Worm (Caenorhabditis elegans) whole organism, L1 larva: ENCODE measurements around the gene drr-1.

Experiments used
- ceh-63 ChIP-seq: fragments of 200-800 bp; sonication (Bioruptor generic); optimal IDR thresholded peaks from 2 replicates; lab custom pipeline; 2018; ENCODE audit warnings: mild to moderate bottlenecking, missing genetic modification characterization, missing compliant biosample characterization
- fkh-4 ChIP-seq: sonication (generic microtip); optimal IDR thresholded peaks from 2 replicates; lab custom pipeline; 2016; ENCODE audit warnings: missing compliant biosample characterization, missing genetic modification characterization, borderline replicate concordance
- lir-3 ChIP-seq: sonication (generic microtip); optimal IDR thresholded peaks from 2 replicates; lab custom pipeline; 2016; ENCODE audit warnings: mild to moderate bottlenecking, missing genetic modification characterization, moderate library complexity, missing compliant biosample characterization; ENCODE audit not compliant: poor library complexity
- mep-1 ChIP-seq: fragments of 150-350 bp; optimal IDR thresholded peaks from 2 replicates; lab custom pipeline; 2014; ENCODE audit warnings: missing biosample characterization, missing genetic modification characterization
- nhr-28 ChIP-seq: fragments of 150-350 bp; optimal IDR thresholded peaks from 2 replicates; lab custom pipeline; 2014; ENCODE audit warnings: missing biosample characterization, missing genetic modification characterization
- sox-4 ChIP-seq: sonication (generic microtip); optimal IDR thresholded peaks from 2 replicates; lab custom pipeline; 2016; ENCODE audit warnings: missing genetic modification characterization, missing compliant biosample characterization
- unc-130 ChIP-seq: fragments of 150-350 bp; optimal IDR thresholded peaks from 2 replicates; lab custom pipeline; 2017; ENCODE audit warnings: missing biosample characterization, missing genetic modification characterization, inconsistent platforms

DNA sequence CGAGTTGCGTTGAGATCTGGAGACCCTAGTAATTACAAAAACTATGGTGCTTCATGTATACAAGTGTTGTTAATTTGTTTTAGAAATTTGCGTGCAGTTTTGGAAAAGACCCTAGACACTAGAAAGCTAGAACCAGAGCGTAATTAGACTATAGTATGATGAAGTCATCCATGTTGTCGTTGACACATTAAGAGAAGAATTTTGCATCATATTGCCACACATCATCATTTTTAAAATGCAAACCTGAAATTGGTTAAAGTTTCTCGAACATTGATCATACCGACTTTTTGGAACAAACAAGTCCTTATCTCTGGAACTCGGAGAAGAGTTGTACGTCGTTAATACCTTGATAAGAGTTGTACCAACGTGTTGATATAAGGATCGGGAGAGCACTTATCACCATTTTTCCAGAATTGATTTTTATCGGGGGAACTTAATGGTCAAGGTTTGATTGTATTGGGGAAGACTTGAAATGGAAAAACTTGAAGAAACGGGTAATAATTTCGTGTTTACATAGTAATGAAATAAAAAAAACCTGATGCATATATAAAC, 27.8 kb downstream of the drr-1 start:
- TF ChIP-seq unc-130 (no peak), sox-4 (no peak), fkh-4 (tag; lab: Kevin White, UChicago) (no peak), ceh-63 (no peak), nhr-28 (no peak), lir-3 (tag; lab: Kevin White, UChicago) (no peak), mep-1 (tag; lab: Kevin White, UChicago) (no peak)
